Worm (Caenorhabditis elegans) whole organism, early embryonic: ENCODE measurements around the gene C55A1.11.

Experiments
- B0310.2 ChIP-seq: sonication (generic microtip); optimal IDR thresholded peaks from 2 replicates; lab custom pipeline; 2016; ENCODE audit warnings: mild to moderate bottlenecking, missing genetic modification characterization, missing compliant biosample characterization
- aly-1 ChIP-seq: sonication (generic microtip); optimal IDR thresholded peaks from 2 replicates; lab custom pipeline; 2016; ENCODE audit warnings: missing genetic modification characterization, missing compliant biosample characterization
- ama-1 ChIP-seq: fragments of 150-350 bp; optimal IDR thresholded peaks from 2 replicates; lab custom pipeline; 2014
- ceh-13 ChIP-seq: fragments of 200-800 bp; sonication (Bioruptor generic); optimal IDR thresholded peaks from 2 replicates; lab custom pipeline; 2018; ENCODE audit warnings: mild to moderate bottlenecking, missing genetic modification characterization, missing compliant biosample characterization
- ets-7 ChIP-seq: sonication (generic microtip); optimal IDR thresholded peaks from 2 replicates; lab custom pipeline; 2016; ENCODE audit warnings: missing genotype, missing genetic modification characterization, missing compliant biosample characterization
- flt-1 ChIP-seq: fragments of 200-800 bp; sonication (Bioruptor generic); IDR thresholded peaks from 2 replicates; pipeline ENCODE4 v1.3.6; 2022; ENCODE audit warnings: missing genetic modification characterization, missing compliant biosample characterization
- hmbx-1 ChIP-seq: sonication (generic microtip); optimal IDR thresholded peaks from 2 replicates; lab custom pipeline; 2016; ENCODE audit warnings: mild to moderate bottlenecking, missing genetic modification characterization, missing compliant biosample characterization
- hnd-1 ChIP-seq: sonication (generic microtip); optimal IDR thresholded peaks from 2 replicates; lab custom pipeline; 2016; ENCODE audit warnings: missing genetic modification characterization, missing compliant biosample characterization
- pes-1 ChIP-seq: fragments of 200-800 bp; sonication (Bioruptor generic); IDR thresholded peaks from 2 replicates; pipeline ENCODE4 v1.3.6; 2022; ENCODE audit warnings: missing genetic modification reagents, missing genetic modification characterization, missing compliant biosample characterization
- scrt-1 ChIP-seq: fragments of 200-800 bp; sonication (Bioruptor generic); IDR thresholded peaks from 2 replicates; pipeline ENCODE4 v1.3.6; 2022; ENCODE audit warnings: missing genetic modification characterization, missing compliant biosample characterization
- sea-1 ChIP-seq: fragments of 200-800 bp; sonication (Bioruptor generic); conservative IDR thresholded peaks from 2 replicates; pipeline ENCODE4 v1.3.6; 2022; ENCODE audit warnings: missing genetic modification characterization, missing compliant biosample characterization
- tbx-11 ChIP-seq: fragments of 200-800 bp; sonication (Bioruptor generic); IDR thresholded peaks from 2 replicates; pipeline ENCODE4 v1.3.6; 2022; ENCODE audit warnings: missing genetic modification characterization, missing compliant biosample characterization
- tra-4 ChIP-seq: sonication (generic microtip); optimal IDR thresholded peaks from 2 replicates; lab custom pipeline; 2017; ENCODE audit warnings: missing genetic modification characterization, missing compliant biosample characterization

ce11 chrV:15578386-15578785 is 47.3 kb upstream of the C55A1.11 start, which contains the start of gene F28F8.9:
- TF ChIP-seq ama-1: no peak
- TF ChIP-seq scrt-1 (GFP tag; lab: Robert Waterston, UW): no peak
- TF ChIP-seq flt-1 (GFP tag; lab: Robert Waterston, UW): no peak
- TF ChIP-seq hnd-1 (tag; lab: Kevin White, UChicago): no peak
- TF ChIP-seq ets-7 (tag; lab: Kevin White, UChicago): no peak
- TF ChIP-seq hmbx-1: no peak
- TF ChIP-seq B0310.2 (tag; lab: Kevin White, UChicago): no peak
- TF ChIP-seq tra-4 (tag; lab: Kevin White, UChicago): no peak
- no peak for TF ChIP-seq tbx-11 (GFP tag; lab: Robert Waterston, UW)
- no peak for TF ChIP-seq aly-1 (tag; lab: Kevin White, UChicago)
- TF ChIP-seq ceh-13: no peak
- no peak for TF ChIP-seq pes-1 (GFP tag; lab: Robert Waterston, UW)
- TF ChIP-seq sea-1: no peak
